Worm (Caenorhabditis elegans) whole organism, L3 larva: Measurements from ENCODE around the gene dnj-26.

Experiments used
- R02D3.7 ChIP-seq: fragments of 150-350 bp; optimal IDR thresholded peaks from 2 replicates; lab custom pipeline; 2014; ENCODE audit warnings: missing biosample characterization, missing genetic modification characterization
- ama-1 ChIP-seq: fragments of 150-350 bp; optimal IDR thresholded peaks from 2 replicates; lab custom pipeline; 2018
- ceh-16 ChIP-seq: sonication (generic microtip); optimal IDR thresholded peaks from 2 replicates; lab custom pipeline; 2017; ENCODE audit warnings: missing biosample characterization, missing genetic modification characterization
- ceh-28 ChIP-seq: fragments of 150-350 bp; optimal IDR thresholded peaks from 2 replicates; lab custom pipeline; 2014; ENCODE audit warnings: missing biosample characterization, missing genetic modification reagents, missing genetic modification characterization
- ceh-82 ChIP-seq: fragments of 150-350 bp; optimal IDR thresholded peaks from 2 replicates; lab custom pipeline; 2014; ENCODE audit warnings: missing biosample characterization, missing genetic modification characterization
- daf-12 ChIP-seq: fragments of 150-350 bp; optimal IDR thresholded peaks from 2 replicates; lab custom pipeline; 2014; ENCODE audit warnings: missing biosample characterization, missing genetic modification reagents, missing genetic modification characterization
- egl-5 ChIP-seq: fragments of 150-350 bp; optimal IDR thresholded peaks from 2 replicates; lab custom pipeline; 2017; ENCODE audit warnings: missing biosample characterization, missing genetic modification reagents, missing genetic modification characterization, inconsistent platforms
- eor-1 ChIP-seq, 2 experiments: fragments of 150-350 bp; optimal IDR thresholded peaks; 2 replicates each; lab custom pipeline; 2014 to 2018; ENCODE audit warnings: missing biosample characterization in 2 of 2, missing genetic modification characterization in 2 of 2
- fkh-2 ChIP-seq: fragments of 150-350 bp; optimal IDR thresholded peaks from 2 replicates; lab custom pipeline; 2014; ENCODE audit warnings: missing biosample characterization, missing genetic modification reagents, missing genetic modification characterization
- hmg-11 ChIP-seq: sonication (generic microtip); optimal IDR thresholded peaks from 2 replicates; lab custom pipeline; 2016; ENCODE audit warnings: missing genetic modification characterization, missing compliant biosample characterization
- jun-1 ChIP-seq: fragments of 150-350 bp; optimal IDR thresholded peaks from 2 replicates; lab custom pipeline; 2014; ENCODE audit warnings: missing biosample characterization, missing genetic modification reagents, missing genetic modification characterization
- lin-15B ChIP-seq: fragments of 150-350 bp; optimal IDR thresholded peaks from 2 replicates; lab custom pipeline; 2014; ENCODE audit warnings: missing biosample characterization, missing genetic modification characterization
- lin-39 ChIP-seq: fragments of 150-350 bp; optimal IDR thresholded peaks from 2 replicates; lab custom pipeline; 2018; ENCODE audit warnings: missing biosample characterization, missing genetic modification reagents, missing genetic modification characterization
- lsy-12 ChIP-seq: sonication (generic microtip); optimal IDR thresholded peaks from 2 replicates; lab custom pipeline; 2016; ENCODE audit warnings: mild to moderate bottlenecking, missing genetic modification characterization, missing compliant biosample characterization
- mdl-1 ChIP-seq: fragments of 150-350 bp; optimal IDR thresholded peaks from 2 replicates; lab custom pipeline; 2014; ENCODE audit warnings: missing biosample characterization, missing genetic modification characterization
- nfya-1 ChIP-seq: sonication (generic microtip); optimal IDR thresholded peaks from 2 replicates; lab custom pipeline; 2017; ENCODE audit warnings: missing genetic modification characterization, mild to moderate bottlenecking, missing compliant biosample characterization, antibody characterized with exemption, moderate library complexity; ENCODE audit not compliant: insufficient read depth
- nhr-11 ChIP-seq: fragments of 150-350 bp; optimal IDR thresholded peaks from 2 replicates; lab custom pipeline; 2014; ENCODE audit warnings: missing biosample characterization, missing genetic modification characterization
- nhr-12 ChIP-seq: fragments of 150-350 bp; optimal IDR thresholded peaks from 2 replicates; lab custom pipeline; 2014; ENCODE audit warnings: missing biosample characterization, missing genetic modification characterization
- nhr-23 ChIP-seq: fragments of 150-350 bp; optimal IDR thresholded peaks from 2 replicates; lab custom pipeline; 2014; ENCODE audit warnings: missing biosample characterization, missing genetic modification reagents, missing genetic modification characterization
- nhr-237 ChIP-seq: fragments of 150-350 bp; optimal IDR thresholded peaks from 2 replicates; lab custom pipeline; 2014; ENCODE audit warnings: missing biosample characterization, missing genetic modification characterization
- nhr-25 ChIP-seq: sonication (generic microtip); optimal IDR thresholded peaks from 2 replicates; lab custom pipeline; 2017; ENCODE audit warnings: missing biosample characterization, missing genetic modification characterization
- nhr-28 ChIP-seq: fragments of 150-350 bp; optimal IDR thresholded peaks from 2 replicates; lab custom pipeline; 2014; ENCODE audit warnings: missing biosample characterization, missing genetic modification characterization
- nhr-43 ChIP-seq: sonication (generic microtip); optimal IDR thresholded peaks from 2 replicates; lab custom pipeline; 2016; ENCODE audit warnings: mild to moderate bottlenecking, missing genetic modification characterization, missing compliant biosample characterization; ENCODE audit not compliant: poor library complexity, severe bottlenecking
- nhr-67 ChIP-seq: fragments of 150-350 bp; optimal IDR thresholded peaks from 2 replicates; lab custom pipeline; 2014; ENCODE audit warnings: missing biosample characterization, missing genetic modification characterization
- nhr-76 ChIP-seq: fragments of 150-350 bp; sonication (generic microtip); optimal IDR thresholded peaks from 5 replicates; lab custom pipeline; 2014; ENCODE audit warnings: missing biosample characterization, missing genetic modification characterization
- nhr-77 ChIP-seq: fragments of 150-350 bp; optimal IDR thresholded peaks from 2 replicates; lab custom pipeline; 2014; ENCODE audit warnings: missing biosample characterization, missing genetic modification characterization
- pha-4 ChIP-seq: fragments of 150-350 bp; optimal IDR thresholded peaks from 2 replicates; lab custom pipeline; 2014; ENCODE audit warnings: missing biosample characterization, missing genetic modification reagents, missing genetic modification characterization
- pqm-1 ChIP-seq: fragments of 150-350 bp; optimal IDR thresholded peaks from 2 replicates; lab custom pipeline; 2017; ENCODE audit warnings: missing biosample characterization, missing genetic modification characterization, inconsistent platforms
- sea-2 ChIP-seq: fragments of 150-350 bp; sonication (generic microtip); optimal IDR thresholded peaks from 4 replicates; lab custom pipeline; 2014; ENCODE audit warnings: missing biosample characterization, missing genetic modification reagents, missing genetic modification characterization
- skn-1 ChIP-seq: fragments of 150-350 bp; optimal IDR thresholded peaks from 2 replicates; lab custom pipeline; 2014; ENCODE audit warnings: missing biosample characterization, missing genetic modification characterization
- snpc-4 ChIP-seq: fragments of 150-350 bp; optimal IDR thresholded peaks from 2 replicates; lab custom pipeline; 2014; ENCODE audit warnings: missing biosample characterization, missing genetic modification characterization
- tbx-2 ChIP-seq: sonication (generic microtip); optimal IDR thresholded peaks from 2 replicates; lab custom pipeline; 2016; ENCODE audit warnings: mild to moderate bottlenecking, missing genetic modification characterization, missing compliant biosample characterization
- unc-62 ChIP-seq: fragments of 150-350 bp; sonication (generic microtip); optimal IDR thresholded peaks from 4 replicates; lab custom pipeline; 2014; ENCODE audit warnings: missing biosample characterization, missing genetic modification reagents, missing genetic modification characterization
- zag-1 ChIP-seq: fragments of 150-350 bp; optimal IDR thresholded peaks from 2 replicates; lab custom pipeline; 2014; ENCODE audit warnings: missing biosample characterization, missing genetic modification characterization

The dnj-26 gene

DNA sequence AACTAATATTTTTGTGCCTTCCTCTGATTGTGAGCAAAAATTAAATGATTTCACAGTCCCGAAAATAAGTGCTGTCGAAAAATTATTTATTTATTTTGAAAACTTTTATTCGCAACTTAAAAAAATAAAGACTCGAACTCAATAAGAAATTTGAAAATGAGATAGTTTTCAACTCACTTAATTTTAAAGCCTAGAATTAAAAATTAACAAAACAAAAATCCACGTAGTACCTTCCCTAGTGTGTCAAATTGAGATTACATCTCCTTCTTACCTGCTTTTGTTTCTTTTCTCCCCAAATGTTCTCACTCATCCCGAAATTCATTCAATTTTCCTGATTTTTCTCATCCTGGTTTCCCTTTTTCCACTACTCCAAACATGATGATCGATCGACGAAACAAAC, 33.2 kb downstream of the dnj-26 start, which contains the start of gene F35G2.5:
F35G2.5 (plus strand) TSS at position 301 of the 400 bp plus-strand sequence.
- TF ChIP-seq zag-1 (tag; lab: Kevin White, UChicago), result no peak
- TF ChIP-seq pqm-1 (tag; lab: Kevin White, UChicago), result no peak
- TF ChIP-seq sea-2 (GFP tag; lab: Kevin White, UChicago), result no peak
- no peak for TF ChIP-seq pha-4
- no peak for TF ChIP-seq lin-39
- TF ChIP-seq nhr-11 (tag; lab: Kevin White, UChicago), result no peak
- TF ChIP-seq ceh-28, result no peak
- no peak for TF ChIP-seq jun-1 (tag; lab: Kevin White, UChicago)
- TF ChIP-seq hmg-11, result no peak
- no peak for TF ChIP-seq ama-1

DNA sequence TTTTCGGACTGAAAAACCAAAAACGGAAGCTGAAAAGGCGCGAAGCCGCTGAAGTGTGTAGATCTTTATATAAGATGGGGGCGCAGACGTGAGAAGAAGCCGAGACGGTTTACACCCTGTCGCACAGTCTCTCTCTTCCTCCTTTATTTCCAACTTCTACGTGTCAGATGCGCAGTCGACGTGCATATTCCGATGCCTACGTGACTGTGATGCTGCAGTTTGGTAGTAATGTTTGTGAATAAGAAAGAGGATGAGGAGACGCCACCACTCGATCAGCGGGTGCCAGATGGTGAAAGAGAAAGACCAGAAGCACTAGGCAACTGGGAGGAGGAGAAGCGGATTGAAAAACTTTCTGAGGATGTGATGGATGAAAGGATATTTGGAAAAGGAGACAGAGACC, 34.2 kb downstream of the dnj-26 start:
- TF ChIP-seq nhr-76 (tag; lab: Kevin White, UChicago), result no peak
- TF ChIP-seq unc-62, result no peak
- TF ChIP-seq tbx-2 (tag; lab: Kevin White, UChicago), result no peak
- TF ChIP-seq ceh-28, result no peak
- TF ChIP-seq skn-1 (tag; lab: Kevin White, UChicago), result no peak
- TF ChIP-seq daf-12 (tag; lab: Kevin White, UChicago), result no peak
- no peak for TF ChIP-seq eor-1 (tag; optimal IDR thresholded peaks at IDR 0.05; lab: Kevin White, UChicago)
- no peak for TF ChIP-seq egl-5 (tag; lab: Kevin White, UChicago)
- no peak for TF ChIP-seq zag-1 (tag; lab: Kevin White, UChicago)
- no peak for TF ChIP-seq nhr-77 (tag; lab: Kevin White, UChicago)
- TF ChIP-seq nhr-12 (tag; lab: Kevin White, UChicago), result no peak

DNA sequence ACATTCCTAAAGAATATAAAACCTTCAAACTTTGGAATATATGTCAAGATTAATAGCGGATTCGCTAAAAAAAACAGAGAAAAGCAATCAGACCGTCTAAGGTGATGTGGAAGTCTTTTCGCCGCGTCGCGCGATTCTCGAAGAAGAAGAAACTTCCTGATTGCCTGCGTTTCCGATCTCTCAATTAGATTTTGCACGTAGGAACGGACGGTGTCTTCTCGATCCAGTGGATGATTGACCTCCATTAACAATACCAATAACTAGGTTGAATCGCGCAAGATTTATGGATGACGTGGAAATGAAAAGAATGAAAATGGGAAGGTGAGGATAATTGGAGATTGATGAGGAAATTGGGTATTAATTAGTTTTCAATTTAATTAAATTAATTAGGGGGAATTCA, 35.3 kb downstream of the dnj-26 start:
- TF ChIP-seq nhr-25 (tag; lab: Kevin White, UChicago), result peak; percentile 38
- peak; percentile 78 for TF ChIP-seq nhr-23 (tag; lab: Kevin White, UChicago)
- no peak for TF ChIP-seq sea-2 (GFP tag; lab: Kevin White, UChicago)
- TF ChIP-seq ama-1, result peak; percentile 75

DNA sequence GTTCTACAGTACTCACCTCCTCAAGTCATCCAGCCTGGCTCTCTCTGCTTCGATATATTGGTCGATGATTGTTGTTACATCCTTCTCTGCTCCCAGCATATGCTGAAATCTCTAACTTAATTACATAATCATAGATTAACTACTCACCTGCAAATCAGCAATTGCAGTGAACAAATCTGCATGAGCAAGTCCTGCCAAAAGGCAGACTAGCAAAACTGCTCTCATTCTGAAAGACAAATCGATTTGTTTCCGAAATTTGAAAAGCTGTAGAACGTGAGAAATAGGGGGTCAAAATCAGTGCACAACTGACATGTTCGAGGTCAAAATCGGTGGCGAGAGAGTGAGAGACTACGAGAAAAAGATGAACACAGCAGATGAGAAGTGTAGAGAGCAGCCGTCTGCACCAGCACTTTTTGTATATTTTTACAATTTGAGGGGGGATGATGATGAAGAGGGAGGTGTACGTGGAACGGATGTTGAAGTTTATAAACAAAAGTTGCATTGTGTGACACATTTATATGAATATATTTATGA, 36.6 kb downstream of the dnj-26 start, which contains the start of gene phy-2:
phy-2 (minus strand) TSS at position 226 of the 534 bp plus-strand sequence.
- TF ChIP-seq tbx-2 (tag; lab: Kevin White, UChicago) (no peak), ama-1 (peak; percentile 88), lin-39 (peak; percentile 15), nhr-67 (tag; lab: Kevin White, UChicago) (no peak), nhr-23 (tag; lab: Kevin White, UChicago) (no peak), jun-1 (tag; lab: Kevin White, UChicago) (no peak), nhr-11 (tag; lab: Kevin White, UChicago) (no peak), ceh-82 (tag; lab: Kevin White, UChicago) (no peak)

- TF ChIP-seq fkh-2 (tag; lab: Kevin White, UChicago), result no peak
- no peak for TF ChIP-seq egl-5 (tag; lab: Kevin White, UChicago)
- no peak for TF ChIP-seq lsy-12
- TF ChIP-seq ama-1, result peak; percentile 63
- peak; percentile 14 for TF ChIP-seq nhr-43 (tag; lab: Kevin White, UChicago)
- no peak for TF ChIP-seq ceh-16 (tag; lab: Kevin White, UChicago)
- TF ChIP-seq hmg-11, result no peak
Observed at ce11 chrIV:12212814-12213213, 39.7 kb downstream of the dnj-26 start.

- no peak for TF ChIP-seq nhr-237 (tag; lab: Kevin White, UChicago)
- TF ChIP-seq ama-1, result peak; percentile 88
- TF ChIP-seq mdl-1 (tag; lab: Kevin White, UChicago), result no peak
Observed at ce11 chrIV:12211292-12211691, 41.2 kb downstream of the dnj-26 start.

DNA sequence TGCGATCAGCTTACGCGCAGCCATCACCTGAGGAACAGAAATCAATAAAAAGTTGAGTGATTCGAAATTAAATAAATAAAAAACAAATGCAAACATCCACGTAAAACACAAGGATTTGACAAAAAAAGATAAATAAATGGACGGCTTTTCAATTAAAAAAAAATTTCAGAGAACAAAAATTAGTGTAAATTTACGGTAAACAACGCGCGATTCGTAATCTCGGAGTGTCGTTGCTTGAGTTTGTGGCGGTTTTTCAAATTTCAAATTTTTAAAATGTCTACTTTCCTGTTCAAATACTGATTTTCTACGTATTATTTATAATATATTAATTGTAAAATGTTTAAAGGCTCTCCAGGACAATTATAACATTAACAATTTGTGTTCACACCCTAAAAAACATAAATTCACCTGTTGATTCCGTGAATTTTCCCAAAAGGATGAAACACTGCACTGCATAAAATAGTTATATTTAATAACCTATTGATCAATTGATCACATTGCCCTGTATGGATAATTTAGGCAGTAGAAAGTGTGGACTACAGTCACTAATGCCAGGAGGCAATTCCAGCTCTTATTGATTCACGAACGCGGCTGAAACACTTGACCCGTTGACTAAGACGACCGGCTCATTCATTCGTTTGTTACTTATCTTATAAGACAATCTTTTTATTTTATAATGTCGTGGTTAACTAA, 43.3 kb downstream of the dnj-26 start, which contains the start of the genes marb-1 and F35G2.3:
marb-1 (minus strand) TSS at position 27 of the 693 bp plus-strand sequence.
F35G2.3 (plus strand) TSS at position 643 of the 693 bp plus-strand sequence.
- TF ChIP-seq nhr-11 (tag; lab: Kevin White, UChicago) (no peak), nfya-1 (tag; lab: Kevin White, UChicago) (peak; percentile 62), nhr-237 (tag; lab: Kevin White, UChicago) (no peak), ama-1 (peak; percentile 41), snpc-4 (tag; lab: Kevin White, UChicago) (peak; percentile 15), unc-62 (no peak), nhr-77 (tag; lab: Kevin White, UChicago) (no peak), lin-15B (tag; lab: Kevin White, UChicago) (peak; percentile 80), nhr-23 (tag; lab: Kevin White, UChicago) (peak; percentile 68), ceh-16 (tag; lab: Kevin White, UChicago) (no peak), tbx-2 (tag; lab: Kevin White, UChicago) (peak; percentile 7), nhr-43 (tag; lab: Kevin White, UChicago) (peak; percentile 1), eor-1 (tag; optimal IDR thresholded peaks at IDR 0.05; lab: Kevin White, UChicago) (no peak), ceh-82 (tag; lab: Kevin White, UChicago) (no peak), hmg-11 (peak; percentile 46), skn-1 (tag; lab: Kevin White, UChicago) (peak; percentile 69), pqm-1 (tag; lab: Kevin White, UChicago) (peak; percentile 8), daf-12 (tag; lab: Kevin White, UChicago) (no peak), pha-4 (peak; percentile 82), R02D3.7 (tag; lab: Kevin White, UChicago) (peak; percentile 95), nhr-28 (tag; lab: Kevin White, UChicago) (no peak)
